Comparison of ENCODE assay signal across 5 fruit fly cellular contexts in genomic region chr3L:9846577-9847342, dm6.
TF ChIP-seq lines count a peak whose summit lies in the region.

No protein-coding gene starts in this region.

- no peak for TF ChIP-seq CTCF in whole organism, embryonic (GFP tag; optimal IDR thresholded peaks at IDR 0.05; lab: Kevin White, UChicago)

TF ChIP-seq in whole organism, adult, 20 proteins besides CTCF, POLR2A, EP300 and RAD21:
- TF ChIP-seq bab1 (GFP tag; optimal IDR thresholded peaks at IDR 0.05; lab: Kevin White, UChicago) (no peak), CG5204 (GFP tag; optimal IDR thresholded peaks at IDR 0.05; lab: Kevin White, UChicago) (no peak), cic (GFP tag; optimal IDR thresholded peaks at IDR 0.05; lab: Kevin White, UChicago) (peak; percentile 99), CG1620 (GFP tag; optimal IDR thresholded peaks at IDR 0.05; lab: Kevin White, UChicago) (no peak), Mnt (GFP tag; optimal IDR thresholded peaks at IDR 0.05; lab: Kevin White, UChicago) (peak; percentile 36), CG33017 (tag; optimal IDR thresholded peaks at IDR 0.05; lab: Kevin White, UChicago) (no peak), Clk (GFP tag; optimal IDR thresholded peaks at IDR 0.05; lab: Kevin White, UChicago) (no peak), CG7045 (GFP tag; optimal IDR thresholded peaks at IDR 0.05; lab: Kevin White, UChicago) (no peak), CG12768 (GFP tag; optimal IDR thresholded peaks at IDR 0.05; lab: Kevin White, UChicago) (no peak), CG14711 (tag; optimal IDR thresholded peaks at IDR 0.05; lab: Kevin White, UChicago) (no peak)

TF ChIP-seq in whole organism, embryonic, 481 proteins besides CTCF, POLR2A, EP300 and RAD21 (continues in another document):
- TF ChIP-seq CG2678 (tag; optimal IDR thresholded peaks at IDR 0.05; lab: Kevin White, UChicago) (no peak), shn (GFP tag; optimal IDR thresholded peaks at IDR 0.05; lab: Kevin White, UChicago) (no peak), Ets65A (GFP tag; lab: Kevin White, UChicago) (no peak), Rfx (GFP tag; IDR thresholded peaks at IDR 0.05; lab: Robert Waterston, UW) (peak; percentile 23; the same call in 1 of the 2 replicates), CG10209 (GFP tag; optimal IDR thresholded peaks at IDR 0.05; lab: Kevin White, UChicago) (no peak), Tbp (GFP tag; optimal IDR thresholded peaks at IDR 0.05; lab: Kevin White, UChicago) (no peak), D19B (GFP tag; optimal IDR thresholded peaks at IDR 0.05; lab: Kevin White, UChicago) (peak; percentile 64), CG7928 (GFP tag; optimal IDR thresholded peaks at IDR 0.05; lab: Kevin White, UChicago) (no peak), ci (GFP tag; IDR thresholded peaks at IDR 0.05; lab: Robert Waterston, UW) (0 out of 3 replicates have a peak, but pooled peaks have one; percentile 49), fd3F (GFP tag; optimal IDR thresholded peaks at IDR 0.05; lab: Kevin White, UChicago) (peak; percentile 17), CG3281 (GFP tag; optimal IDR thresholded peaks at IDR 0.05; lab: Kevin White, UChicago) (peak; percentile 51), Dbx (GFP tag; IDR thresholded peaks at IDR 0.05; lab: Robert Waterston, UW) (peak; percentile 37; the same call in 1 of the 3 replicates), tll (GFP tag; optimal IDR thresholded peaks at IDR 0.05; lab: Kevin White, UChicago) (no peak), sug (tag; optimal IDR thresholded peaks at IDR 0.05; lab: Kevin White, UChicago) (peak; percentile 32), Opbp (GFP tag; IDR thresholded peaks at IDR 0.05; lab: Robert Waterston, UW; ENCODE audit: partially characterized antibody) (peak; percentile 44; the same call in 1 of the 3 replicates), PHDP (tag; optimal IDR thresholded peaks at IDR 0.05; lab: Kevin White, UChicago) (no peak), gcm2 (GFP tag; optimal IDR thresholded peaks at IDR 0.05; lab: Kevin White, UChicago) (no peak), CG8281 (tag; optimal IDR thresholded peaks at IDR 0.05; lab: Kevin White, UChicago) (no peak), br (optimal IDR thresholded peaks at IDR 0.05; lab: Kevin White, UChicago) (no peak), repo (GFP tag; optimal IDR thresholded peaks at IDR 0.05; lab: Kevin White, UChicago) (no peak), corto (GFP tag; optimal IDR thresholded peaks at IDR 0.05; lab: Kevin White, UChicago) (no peak)

TF ChIP-seq in whole organism, prepupa, 60 proteins besides CTCF, POLR2A, EP300 and RAD21:
- TF ChIP-seq dsx (GFP tag; optimal IDR thresholded peaks at IDR 0.05; lab: Kevin White, UChicago; ENCODE audit: poor library complexity, severe bottlenecking) (peak; percentile 28), CG3032 (tag; optimal IDR thresholded peaks at IDR 0.05; lab: Kevin White, UChicago) (peak; percentile 22), CG16779 (tag; optimal IDR thresholded peaks at IDR 0.05; lab: Kevin White, UChicago) (peak; percentile 62), CG8119 (GFP tag; IDR thresholded peaks at IDR 0.05; lab: Robert Waterston, UW) (peak; percentile 25; the same call in 1 of the 3 replicates), Ets96B (tag; optimal IDR thresholded peaks at IDR 0.05; lab: Kevin White, UChicago) (peak; percentile 41), svp (GFP tag; lab: Kevin White, UChicago) (peak; percentile 73), CG1621 (tag; optimal IDR thresholded peaks at IDR 0.05; lab: Kevin White, UChicago) (peak; percentile 12), CG31627 (GFP tag; optimal IDR thresholded peaks at IDR 0.05; lab: Kevin White, UChicago) (no peak), CG10669 (GFP tag; optimal IDR thresholded peaks at IDR 0.05; lab: Kevin White, UChicago) (no peak), achi (GFP tag; optimal IDR thresholded peaks at IDR 0.05; lab: Kevin White, UChicago) (no peak), CG6808 (GFP tag; optimal IDR thresholded peaks at IDR 0.05; lab: Kevin White, UChicago) (no peak), Eip78C (GFP tag; lab: Kevin White, UChicago) (peak; percentile 17), Sox14 (GFP tag; optimal IDR thresholded peaks at IDR 0.05; lab: Kevin White, UChicago) (peak; percentile 28), fkh (GFP tag; optimal IDR thresholded peaks at IDR 0.05; lab: Kevin White, UChicago) (peak; percentile 68), ss (GFP tag; optimal IDR thresholded peaks at IDR 0.05; lab: Kevin White, UChicago) (peak in 1 of 2 experiments; percentile 13), eg (GFP tag; IDR thresholded peaks at IDR 0.05; lab: Robert Waterston, UW) (0 out of 3 replicates have a peak, but pooled peaks have one; percentile 34), CG6276 (GFP tag; optimal IDR thresholded peaks at IDR 0.05; lab: Kevin White, UChicago) (peak; percentile 18), CG6163 (GFP tag; IDR thresholded peaks at IDR 0.05; lab: Robert Waterston, UW) (peak; percentile 59; the same call in 2 of the 3 replicates)

TF ChIP-seq in whole organism, pupa, 21 proteins besides CTCF, POLR2A, EP300 and RAD21:
- TF ChIP-seq CG4496 (GFP tag; IDR thresholded peaks at IDR 0.05; lab: Robert Waterston, UW) (0 out of 3 replicates have a peak, but pooled peaks have one; percentile 25), fd96Ca (GFP tag; IDR thresholded peaks at IDR 0.05; lab: Robert Waterston, UW) (no peak), EcR (GFP tag; optimal IDR thresholded peaks at IDR 0.05; lab: Kevin White, UChicago) (peak; percentile 33), CG13204 (GFP tag; optimal IDR thresholded peaks at IDR 0.05; lab: Kevin White, UChicago) (peak; percentile 24), Snoo (tag; optimal IDR thresholded peaks at IDR 0.05; lab: Kevin White, UChicago) (no peak), CG8159 (tag; optimal IDR thresholded peaks at IDR 0.05; lab: Kevin White, UChicago) (peak; percentile 26), CG34367 (tag; optimal IDR thresholded peaks at IDR 0.05; lab: Kevin White, UChicago) (peak; percentile 28), D1 (tag; optimal IDR thresholded peaks at IDR 0.05; lab: Kevin White, UChicago) (no peak), CG8301 (tag; optimal IDR thresholded peaks at IDR 0.05; lab: Kevin White, UChicago) (peak; percentile 29), CG12605 (GFP tag; IDR thresholded peaks at IDR 0.05; lab: Robert Waterston, UW) (no peak; the same call in 1 of the 2 replicates), CG32121 (GFP tag; IDR thresholded peaks at IDR 0.05; lab: Robert Waterston, UW) (no peak), gl (tag; optimal IDR thresholded peaks at IDR 0.05; lab: Kevin White, UChicago) (peak; percentile 44), CG15710 (tag; optimal IDR thresholded peaks at IDR 0.05; lab: Kevin White, UChicago) (no peak)

TF ChIP-seq in whole organism, wandering third instar larva, 38 proteins besides CTCF, POLR2A, EP300 and RAD21:
- no peak for TF ChIP-seq Rel (GFP tag; optimal IDR thresholded peaks at IDR 0.05; lab: Kevin White, UChicago)
- TF ChIP-seq Rel (tag; optimal IDR thresholded peaks at IDR 0.05; lab: Kevin White, UChicago), result peak; percentile 89
- TF ChIP-seq Abd-B (GFP tag; optimal IDR thresholded peaks at IDR 0.05; lab: Kevin White, UChicago), result no peak
TF ChIP-seq in whole organism, wandering third instar larva: peak in this region for 1.
